Worm (Caenorhabditis elegans) whole organism, late embryonic: Measurements from ENCODE around the gene F56D6.11.
A peak's percentile ranks its signal among the peaks of the same experiment; 100 is the strongest.

Experiments used
- K02D7.2 ChIP-seq: sonication (generic microtip); optimal IDR thresholded peaks from 2 replicates; lab custom pipeline; 2017; ENCODE audit warnings: mild to moderate bottlenecking, missing genetic modification characterization, missing compliant biosample characterization
- K09A11.1 ChIP-seq: sonication (generic microtip); optimal IDR thresholded peaks from 2 replicates; lab custom pipeline; 2017; ENCODE audit warnings: antibody characterized with exemption, mild to moderate bottlenecking, missing genetic modification characterization, missing compliant biosample characterization; ENCODE audit not compliant: insufficient read depth
- T23F11.4 ChIP-seq: fragments of 200-800 bp; sonication (Bioruptor generic); optimal IDR thresholded peaks from 2 replicates; lab custom pipeline; 2018; ENCODE audit warnings: mild to moderate bottlenecking, missing genetic modification characterization, missing compliant biosample characterization
- Y22D7AL.16 ChIP-seq: sonication (generic microtip); optimal IDR thresholded peaks from 2 replicates; lab custom pipeline; 2016; ENCODE audit warnings: missing genetic modification characterization, missing compliant biosample characterization
- ama-1 ChIP-seq: fragments of 150-350 bp; optimal IDR thresholded peaks from 2 replicates; lab custom pipeline; 2014
- ceh-14 ChIP-seq: sonication (generic microtip); optimal IDR thresholded peaks from 2 replicates; lab custom pipeline; 2016; ENCODE audit warnings: missing genotype, missing genetic modification characterization, missing compliant biosample characterization
- ceh-22 ChIP-seq: sonication (generic microtip); optimal IDR thresholded peaks from 2 replicates; lab custom pipeline; 2017; ENCODE audit warnings: missing biosample characterization, missing genetic modification characterization
- ceh-24 ChIP-seq: sonication (generic microtip); optimal IDR thresholded peaks from 2 replicates; lab custom pipeline; 2016; ENCODE audit warnings: mild to moderate bottlenecking, missing genetic modification characterization, missing compliant biosample characterization
- ceh-45 ChIP-seq: fragments of 200-800 bp; sonication (Bioruptor generic); IDR thresholded peaks from 2 replicates; pipeline ENCODE4 v1.3.6; 2022; ENCODE audit warnings: missing genetic modification reagents, missing genetic modification characterization, missing compliant biosample characterization
- ceh-48 ChIP-seq: sonication (generic microtip); optimal IDR thresholded peaks from 2 replicates; lab custom pipeline; 2016; ENCODE audit warnings: missing genetic modification characterization, inconsistent platforms, missing compliant biosample characterization
- ceh-6 ChIP-seq: fragments of 200-800 bp; sonication (Bioruptor generic); optimal IDR thresholded peaks from 2 replicates; lab custom pipeline; 2018; ENCODE audit warnings: mild to moderate bottlenecking, missing genetic modification characterization, missing compliant biosample characterization
- ceh-9 ChIP-seq: sonication (generic microtip); optimal IDR thresholded peaks from 2 replicates; lab custom pipeline; 2016; ENCODE audit warnings: mild to moderate bottlenecking, missing genetic modification characterization, inconsistent platforms, missing compliant biosample characterization
- elt-2 ChIP-seq: sonication (generic microtip); optimal IDR thresholded peaks from 2 replicates; lab custom pipeline; 2016; ENCODE audit warnings: missing genetic modification reagents, missing genetic modification characterization, missing compliant biosample characterization
- ets-4 ChIP-seq: sonication (generic microtip); optimal IDR thresholded peaks from 2 replicates; lab custom pipeline; 2016; ENCODE audit warnings: missing genetic modification characterization, missing compliant biosample characterization
- fax-1 ChIP-seq: sonication (generic microtip); optimal IDR thresholded peaks from 2 replicates; lab custom pipeline; 2016; ENCODE audit warnings: missing genotype, missing genetic modification characterization, missing compliant biosample characterization
- fkh-6 ChIP-seq: sonication (generic microtip); optimal IDR thresholded peaks from 2 replicates; lab custom pipeline; 2016; ENCODE audit warnings: missing genetic modification characterization, missing compliant biosample characterization
- gmeb-2 ChIP-seq: sonication (generic microtip); optimal IDR thresholded peaks from 2 replicates; lab custom pipeline; 2016; ENCODE audit warnings: missing genetic modification characterization, inconsistent platforms, missing compliant biosample characterization
- hlh-13 ChIP-seq: fragments of 200-800 bp; sonication (Bioruptor generic); optimal IDR thresholded peaks from 2 replicates; lab custom pipeline; 2018; ENCODE audit warnings: mild to moderate bottlenecking, missing genetic modification characterization, missing compliant biosample characterization
- hlh-15 ChIP-seq: sonication (generic microtip); optimal IDR thresholded peaks from 2 replicates; lab custom pipeline; 2016; ENCODE audit warnings: missing genetic modification characterization, missing compliant biosample characterization
- hlh-30 ChIP-seq: sonication (generic microtip); optimal IDR thresholded peaks from 2 replicates; lab custom pipeline; 2017; ENCODE audit warnings: antibody characterized with exemption, missing genetic modification characterization, missing compliant biosample characterization; ENCODE audit not compliant: insufficient read depth
- hlh-6 ChIP-seq: sonication (generic microtip); optimal IDR thresholded peaks from 2 replicates; lab custom pipeline; 2016; ENCODE audit warnings: missing genotype, missing genetic modification characterization, missing compliant biosample characterization
- lim-6 ChIP-seq: sonication (generic microtip); optimal IDR thresholded peaks from 2 replicates; lab custom pipeline; 2016; ENCODE audit warnings: missing genetic modification characterization, missing compliant biosample characterization
- nhr-232 ChIP-seq: sonication (generic microtip); optimal IDR thresholded peaks from 2 replicates; lab custom pipeline; 2016; ENCODE audit warnings: missing genetic modification characterization, missing compliant biosample characterization
- npax-4 ChIP-seq: sonication (generic microtip); optimal IDR thresholded peaks from 2 replicates; lab custom pipeline; 2016; ENCODE audit warnings: missing genetic modification characterization, missing compliant biosample characterization
- pag-3 ChIP-seq: sonication (generic microtip); optimal IDR thresholded peaks from 2 replicates; lab custom pipeline; 2016; ENCODE audit warnings: missing compliant biosample characterization, missing genetic modification characterization, borderline replicate concordance
- pax-1 ChIP-seq: fragments of 150-350 bp; optimal IDR thresholded peaks from 2 replicates; lab custom pipeline; 2014; ENCODE audit warnings: missing biosample characterization, missing genetic modification characterization
- pha-2 ChIP-seq: sonication (generic microtip); optimal IDR thresholded peaks from 2 replicates; lab custom pipeline; 2017; ENCODE audit warnings: mild to moderate bottlenecking, missing genetic modification characterization, missing compliant biosample characterization
- pha-4 ChIP-seq: fragments of 150-350 bp; optimal IDR thresholded peaks from 2 replicates; lab custom pipeline; 2018; ENCODE audit warnings: missing biosample characterization, missing genetic modification reagents, missing genetic modification characterization
- pros-1 ChIP-seq: fragments of 150-350 bp; optimal IDR thresholded peaks from 2 replicates; lab custom pipeline; 2014; ENCODE audit warnings: missing biosample characterization, missing genetic modification reagents, missing genetic modification characterization
- ref-2 ChIP-seq: sonication (generic microtip); optimal IDR thresholded peaks from 2 replicates; lab custom pipeline; 2016; ENCODE audit warnings: missing genetic modification characterization, missing compliant biosample characterization
- rnt-1 ChIP-seq: sonication (generic microtip); optimal IDR thresholded peaks from 2 replicates; lab custom pipeline; 2016; ENCODE audit warnings: missing genetic modification characterization, missing compliant biosample characterization
- ttx-3 ChIP-seq: sonication (generic microtip); optimal IDR thresholded peaks from 2 replicates; lab custom pipeline; 2016; ENCODE audit warnings: missing genetic modification reagents, missing genetic modification characterization, missing compliant biosample characterization
- unc-42 ChIP-seq: sonication (generic microtip); optimal IDR thresholded peaks from 2 replicates; lab custom pipeline; 2016; ENCODE audit warnings: missing genotype, missing genetic modification characterization, missing compliant biosample characterization
- zip-5 ChIP-seq: sonication (generic microtip); optimal IDR thresholded peaks from 2 replicates; lab custom pipeline; 2016; ENCODE audit warnings: missing genetic modification characterization, missing compliant biosample characterization

Gene F56D6.11

DNA sequence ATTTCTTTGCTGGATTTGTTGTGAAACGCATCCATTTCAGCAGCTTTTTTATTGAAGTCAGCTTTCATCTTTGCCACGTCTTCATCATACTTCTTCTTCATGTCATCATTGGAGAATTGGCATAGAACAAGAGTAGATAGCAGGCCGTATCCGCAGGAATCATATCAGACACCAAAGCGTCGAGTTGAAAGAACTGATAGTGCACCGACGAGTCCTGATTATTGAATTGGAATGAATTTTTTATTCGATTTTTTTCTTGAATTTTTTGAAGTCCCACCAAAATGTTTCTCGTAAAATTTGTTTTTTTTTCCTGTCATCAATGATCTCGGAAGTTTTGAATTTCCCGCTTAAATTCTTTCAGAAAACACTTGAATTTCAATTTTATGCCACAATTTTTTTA is at the start of gene F56D6.11:
Gene F56D6.11 (minus strand): TSS at position 101 of the 400 bp plus-strand sequence.
- TF ChIP-seq rnt-1 (tag; lab: Kevin White, UChicago), result no peak
- TF ChIP-seq hlh-15 (tag; lab: Kevin White, UChicago), result no peak
- no peak for TF ChIP-seq hlh-6 (tag; lab: Kevin White, UChicago)
- no peak for TF ChIP-seq gmeb-2
- TF ChIP-seq pag-3 (tag; lab: Kevin White, UChicago), result no peak
- TF ChIP-seq hlh-13, result no peak
- no peak for TF ChIP-seq ceh-14 (tag; lab: Kevin White, UChicago)
- no peak for TF ChIP-seq ceh-45
- TF ChIP-seq K09A11.1 (tag; lab: Kevin White, UChicago), result no peak

DNA sequence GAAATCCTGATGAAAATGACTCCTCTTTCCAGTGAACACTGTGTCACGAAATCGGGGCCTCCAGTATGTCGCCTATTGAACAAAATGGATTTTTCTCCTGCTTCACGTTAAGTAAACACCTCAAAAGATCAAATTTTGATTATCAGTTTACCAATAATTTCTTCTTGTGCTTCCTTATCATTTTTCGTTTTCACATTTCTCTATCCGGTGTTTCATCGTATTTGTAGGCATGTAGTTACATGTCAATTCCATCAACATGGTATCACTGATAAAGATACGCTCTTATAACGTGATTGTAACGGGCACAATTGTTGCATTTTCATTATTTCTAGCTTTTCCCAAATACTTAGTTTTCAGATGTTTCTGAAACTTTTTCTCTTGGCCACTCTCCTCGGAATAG is 38.2 kb upstream of the F56D6.11 start, which contains the start of gene clec-72:
Gene clec-72 (plus strand): TSS at position 358 of the 400 bp plus-strand sequence.
- TF ChIP-seq zip-5 (tag; lab: Kevin White, UChicago) (no peak), ets-4 (tag; lab: Kevin White, UChicago) (no peak), pax-1 (tag; lab: Kevin White, UChicago) (no peak), hlh-15 (tag; lab: Kevin White, UChicago) (no peak), elt-2 (tag; lab: Kevin White, UChicago) (peak; percentile 29)

DNA sequence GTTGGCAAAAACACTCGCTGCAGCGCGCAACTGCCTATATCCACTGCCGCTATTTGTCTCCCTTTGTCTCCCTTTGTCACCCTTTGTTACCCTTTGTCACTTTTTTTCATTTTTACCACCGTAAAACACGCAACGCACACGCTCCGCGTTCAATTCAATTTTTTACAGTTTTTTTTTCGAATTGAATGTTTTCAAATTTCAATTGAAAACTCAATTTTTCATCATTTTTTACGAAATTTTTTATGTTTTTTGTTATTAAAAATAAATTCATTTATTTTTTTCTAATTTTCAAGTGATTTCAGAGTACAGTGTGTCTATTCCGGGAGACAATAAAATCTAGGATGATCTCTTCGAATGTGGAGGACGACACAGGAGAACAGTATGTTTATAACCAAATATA is 36.7 kb upstream of the F56D6.11 start, which contains the start of gene Y46C8AL.11:
Gene Y46C8AL.11 (plus strand): TSS at position 301 of the 400 bp plus-strand sequence.
- no peak for TF ChIP-seq hlh-6 (tag; lab: Kevin White, UChicago)
- TF ChIP-seq hlh-13, result no peak
- no peak for TF ChIP-seq K09A11.1 (tag; lab: Kevin White, UChicago)
- TF ChIP-seq pha-2 (tag; lab: Kevin White, UChicago), result no peak
- TF ChIP-seq ceh-45, result no peak
- no peak for TF ChIP-seq ceh-48
- no peak for TF ChIP-seq ama-1 (lab: Kevin White, UChicago)
- no peak for TF ChIP-seq ceh-6 (GFP tag; lab: Kevin White, UChicago)
- TF ChIP-seq K02D7.2 (tag; lab: Kevin White, UChicago), result no peak
- no peak for TF ChIP-seq elt-2 (tag; lab: Kevin White, UChicago)
- TF ChIP-seq pax-1 (tag; lab: Kevin White, UChicago), result no peak
- no peak for TF ChIP-seq unc-42 (tag; lab: Kevin White, UChicago)
- no peak for TF ChIP-seq nhr-232 (tag; lab: Kevin White, UChicago)
- no peak for TF ChIP-seq fkh-6
- no peak for TF ChIP-seq Y22D7AL.16
- TF ChIP-seq fax-1 (tag; lab: Kevin White, UChicago), result no peak
- no peak for TF ChIP-seq ref-2
- TF ChIP-seq lim-6 (tag; lab: Kevin White, UChicago), result no peak
- TF ChIP-seq hlh-15 (tag; lab: Kevin White, UChicago), result no peak

ce11 chrIV:3941658-3942328 is 35.5 kb upstream of the F56D6.11 start, which contains the start of gene clec-174:
Gene clec-174 (minus strand): TSS chrIV:3941708.
- TF ChIP-seq elt-2 (tag; lab: Kevin White, UChicago) (no peak), ceh-22 (tag; lab: Kevin White, UChicago) (no peak), lim-6 (tag; lab: Kevin White, UChicago) (no peak), rnt-1 (tag; lab: Kevin White, UChicago) (no peak), pha-4 (no peak), ttx-3 (no peak), npax-4 (no peak), hlh-6 (tag; lab: Kevin White, UChicago) (no peak), ceh-24 (tag; lab: Kevin White, UChicago) (no peak), hlh-30 (tag; lab: Kevin White, UChicago) (no peak), pros-1 (no peak), fax-1 (tag; lab: Kevin White, UChicago) (no peak), K09A11.1 (tag; lab: Kevin White, UChicago) (no peak), ceh-9 (tag; lab: Kevin White, UChicago) (no peak), ceh-14 (tag; lab: Kevin White, UChicago) (no peak), T23F11.4 (GFP tag; lab: Kevin White, UChicago) (no peak)
